Worm (Caenorhabditis elegans) whole organism, mixed stage, embryonic: Measurements from ENCODE around the gene str-155.
A peak's percentile ranks its signal among the peaks of the same experiment; 100 is the strongest.

ENCODE experiments used
- M03D4.4 ChIP-seq: sonication (generic microtip); optimal IDR thresholded peaks from 2 replicates; lab custom pipeline; 2017; ENCODE audit warnings: mild to moderate bottlenecking, missing genetic modification characterization, missing compliant biosample characterization
- bed-3 ChIP-seq: fragments of 200-800 bp; sonication (Bioruptor generic); optimal IDR thresholded peaks from 3 replicates; lab custom pipeline; 2018; ENCODE audit warnings: mild to moderate bottlenecking, missing genetic modification characterization, moderate library complexity, missing compliant biosample characterization
- blmp-1 ChIP-seq: fragments of 150-350 bp; optimal IDR thresholded peaks from 2 replicates; lab custom pipeline; 2014; ENCODE audit warnings: missing biosample characterization, missing genetic modification characterization
- ceh-39 ChIP-seq: fragments of 150-350 bp; optimal IDR thresholded peaks from 2 replicates; lab custom pipeline; 2014; ENCODE audit warnings: missing biosample characterization, missing genetic modification characterization
- ceh-43 ChIP-seq: fragments of 200-800 bp; sonication (Bioruptor generic); optimal IDR thresholded peaks from 2 replicates; lab custom pipeline; 2018; ENCODE audit warnings: mild to moderate bottlenecking, missing genetic modification characterization, moderate library complexity, missing compliant biosample characterization
- ces-1 ChIP-seq: fragments of 150-350 bp; optimal IDR thresholded peaks from 2 replicates; lab custom pipeline; 2014; ENCODE audit warnings: missing biosample characterization, missing genetic modification reagents, missing genetic modification characterization
- drap-1 ChIP-seq: fragments of 200-800 bp; sonication (Bioruptor generic); optimal IDR thresholded peaks from 3 replicates; lab custom pipeline; 2018; ENCODE audit warnings: mild to moderate bottlenecking, missing genetic modification characterization, missing compliant biosample characterization
- elt-1 ChIP-seq: sonication (generic microtip); optimal IDR thresholded peaks from 2 replicates; lab custom pipeline; 2017; ENCODE audit warnings: missing genetic modification characterization, mild to moderate bottlenecking, missing compliant biosample characterization, antibody characterized with exemption, moderate library complexity, borderline replicate concordance; ENCODE audit not compliant: insufficient read depth
- elt-3 ChIP-seq: fragments of 150-350 bp; optimal IDR thresholded peaks from 2 replicates; lab custom pipeline; 2014; ENCODE audit warnings: missing biosample characterization, missing genetic modification characterization
- ham-2 ChIP-seq: fragments of 200-800 bp; sonication (Bioruptor generic); optimal IDR thresholded peaks from 2 replicates; lab custom pipeline; 2018; ENCODE audit warnings: mild to moderate bottlenecking, missing genetic modification characterization, missing compliant biosample characterization
- hlh-1 ChIP-seq: fragments of 150-350 bp; optimal IDR thresholded peaks from 2 replicates; lab custom pipeline; 2014; ENCODE audit warnings: missing biosample characterization, missing genetic modification reagents, missing genetic modification characterization
- lin-13 ChIP-seq: fragments of 150-350 bp; optimal IDR thresholded peaks from 2 replicates; lab custom pipeline; 2014; ENCODE audit warnings: missing biosample characterization, missing genetic modification characterization
- lin-32 ChIP-seq: fragments of 200-800 bp; sonication (Bioruptor generic); optimal IDR thresholded peaks from 2 replicates; lab custom pipeline; 2018; ENCODE audit warnings: mild to moderate bottlenecking, missing genetic modification characterization, missing compliant biosample characterization
- mab-5 ChIP-seq: fragments of 150-350 bp; optimal IDR thresholded peaks from 2 replicates; lab custom pipeline; 2014; ENCODE audit warnings: missing biosample characterization, missing genetic modification characterization
- mep-1 ChIP-seq: fragments of 150-350 bp; optimal IDR thresholded peaks from 2 replicates; lab custom pipeline; 2017; ENCODE audit warnings: missing biosample characterization, missing genetic modification reagents, missing genetic modification characterization, inconsistent platforms
- nhr-12 ChIP-seq: fragments of 150-350 bp; optimal IDR thresholded peaks from 2 replicates; lab custom pipeline; 2014; ENCODE audit warnings: missing biosample characterization, missing genetic modification characterization
- nhr-2 ChIP-seq: fragments of 150-350 bp; optimal IDR thresholded peaks from 2 replicates; lab custom pipeline; 2014; ENCODE audit warnings: missing biosample characterization, missing genetic modification characterization
- nhr-237 ChIP-seq: fragments of 150-350 bp; optimal IDR thresholded peaks from 2 replicates; lab custom pipeline; 2014; ENCODE audit warnings: missing biosample characterization, missing genetic modification characterization
- nhr-28 ChIP-seq: fragments of 150-350 bp; optimal IDR thresholded peaks from 2 replicates; lab custom pipeline; 2014; ENCODE audit warnings: missing biosample characterization, missing genetic modification characterization
- nhr-76 ChIP-seq: sonication (generic microtip); optimal IDR thresholded peaks from 2 replicates; lab custom pipeline; 2017; ENCODE audit warnings: missing biosample characterization, missing genetic modification characterization
- pha-4 ChIP-seq: fragments of 150-350 bp; optimal IDR thresholded peaks from 2 replicates; lab custom pipeline; 2018; ENCODE audit warnings: missing biosample characterization, missing genetic modification reagents, missing genetic modification characterization
- sem-2 ChIP-seq: fragments of 200-800 bp; sonication (Bioruptor generic); optimal IDR thresholded peaks from 2 replicates; lab custom pipeline; 2018; ENCODE audit warnings: mild to moderate bottlenecking, missing genetic modification characterization, missing compliant biosample characterization
- snpc-4 ChIP-seq: fragments of 150-350 bp; optimal IDR thresholded peaks from 2 replicates; lab custom pipeline; 2014; ENCODE audit warnings: missing biosample characterization, missing genetic modification characterization
- sptf-1 ChIP-seq: sonication (generic microtip); optimal IDR thresholded peaks from 2 replicates; lab custom pipeline; 2017; ENCODE audit warnings: mild to moderate bottlenecking, missing genetic modification characterization, moderate library complexity, missing compliant biosample characterization
- unc-120 ChIP-seq: sonication (generic microtip); optimal IDR thresholded peaks from 2 replicates; lab custom pipeline; 2017; ENCODE audit warnings: missing genetic modification characterization, missing compliant biosample characterization; ENCODE audit not compliant: poor library complexity, severe bottlenecking
- unc-39 ChIP-seq: fragments of 150-350 bp; optimal IDR thresholded peaks from 2 replicates; lab custom pipeline; 2014; ENCODE audit warnings: missing biosample characterization, missing genetic modification characterization
- unc-62 ChIP-seq: fragments of 150-350 bp; optimal IDR thresholded peaks from 2 replicates; lab custom pipeline; 2014; ENCODE audit warnings: missing biosample characterization, missing genetic modification reagents, missing genetic modification characterization
- zip-8 ChIP-seq: fragments of 150-350 bp; optimal IDR thresholded peaks from 2 replicates; lab custom pipeline; 2014; ENCODE audit warnings: missing biosample characterization, missing genetic modification characterization
- ztf-11 ChIP-seq: fragments of 150-350 bp; optimal IDR thresholded peaks from 2 replicates; lab custom pipeline; 2014; ENCODE audit warnings: missing biosample characterization, missing genetic modification characterization

Gene str-155

ce11 chrIV:4880634-4881033 lies 35.2 kb upstream of the str-155 start:
- TF ChIP-seq elt-3 (tag; lab: Kevin White, UChicago) (no peak), lin-32 (no peak), blmp-1 (tag; lab: Kevin White, UChicago) (no peak), bed-3 (GFP tag; lab: Kevin White, UChicago) (no peak), sem-2 (GFP tag; lab: Kevin White, UChicago) (no peak), ces-1 (GFP tag; lab: Kevin White, UChicago) (peak; percentile 34), nhr-12 (tag; lab: Kevin White, UChicago) (no peak), drap-1 (no peak), unc-120 (tag; lab: Kevin White, UChicago) (no peak), hlh-1 (peak; percentile 43), nhr-76 (tag; lab: Kevin White, UChicago) (no peak), mab-5 (tag; lab: Kevin White, UChicago) (no peak)
- TF ChIP-seq, all 35 proteins: peak for 2

- TF ChIP-seq zip-8 (tag; lab: Kevin White, UChicago) (peak; percentile 75), mab-5 (tag; lab: Kevin White, UChicago) (no peak)
- TF ChIP-seq, all 35 proteins: peak for 1
Observed at ce11 chrIV:4883984-4884383, 31.8 kb upstream of the str-155 start, which contains the start of gene str-166. TSS of gene str-166 (plus strand) at chrIV:4884284.

ce11 chrIV:4885435-4885834 lies 30.4 kb upstream of the str-155 start:
- TF ChIP-seq unc-39 (tag; lab: Kevin White, UChicago): no peak
- no peak for TF ChIP-seq blmp-1 (tag; lab: Kevin White, UChicago)
- TF ChIP-seq nhr-237 (tag; lab: Kevin White, UChicago): no peak
- no peak for TF ChIP-seq nhr-28

ce11 chrIV:4887258-4887657 lies 28.5 kb upstream of the str-155 start, which contains the start of gene T08B6.1:
TSS of gene T08B6.1 (minus strand) at chrIV:4887358.
- TF ChIP-seq elt-1 (no peak), nhr-28 (no peak), snpc-4 (tag; lab: Kevin White, UChicago) (no peak), unc-120 (tag; lab: Kevin White, UChicago) (no peak), ces-1 (GFP tag; lab: Kevin White, UChicago) (no peak), hlh-1 (no peak), bed-3 (GFP tag; lab: Kevin White, UChicago) (no peak), M03D4.4 (tag; lab: Kevin White, UChicago) (no peak), ztf-11 (no peak), ham-2 (GFP tag; lab: Kevin White, UChicago) (no peak), lin-32 (no peak), ceh-39 (tag; lab: Kevin White, UChicago) (no peak), elt-3 (tag; lab: Kevin White, UChicago) (no peak), nhr-2 (tag; lab: Kevin White, UChicago) (no peak), lin-13 (no peak), mab-5 (tag; lab: Kevin White, UChicago) (no peak), blmp-1 (tag; lab: Kevin White, UChicago) (no peak)

ce11 chrIV:4889613-4890012 lies 26.2 kb upstream of the str-155 start, which contains the start of gene sgnh-1:
TSS of gene sgnh-1 (plus strand) at chrIV:4889913.
- TF ChIP-seq lin-13: no peak
- TF ChIP-seq sem-2 (GFP tag; lab: Kevin White, UChicago): no peak
- TF ChIP-seq nhr-12 (tag; lab: Kevin White, UChicago): no peak
- no peak for TF ChIP-seq nhr-28
- TF ChIP-seq sptf-1 (tag; lab: Kevin White, UChicago): no peak
- TF ChIP-seq nhr-76 (tag; lab: Kevin White, UChicago): no peak
- no peak for TF ChIP-seq snpc-4 (tag; lab: Kevin White, UChicago)
- no peak for TF ChIP-seq mep-1
- TF ChIP-seq elt-1: no peak
- TF ChIP-seq ztf-11: no peak
- no peak for TF ChIP-seq zip-8 (tag; lab: Kevin White, UChicago)
- no peak for TF ChIP-seq M03D4.4 (tag; lab: Kevin White, UChicago)
- no peak for TF ChIP-seq pha-4 (tag; lab: Kevin White, UChicago)
- no peak for TF ChIP-seq ceh-43
- no peak for TF ChIP-seq unc-62
- TF ChIP-seq, all 35 proteins: peak for 0

ce11 chrIV:4890543-4890942 lies 25.2 kb upstream of the str-155 start, which contains the start of gene T08B6.9:
TSS of gene T08B6.9 (plus strand) at chrIV:4890843.
- TF ChIP-seq sem-2 (GFP tag; lab: Kevin White, UChicago) (no peak), hlh-1 (no peak)
- TF ChIP-seq, all 35 proteins: peak for 0
